Worm (Caenorhabditis elegans): Measurements from ENCODE around the gene glb-27.
A peak's percentile ranks its signal among the peaks of the same experiment; 100 is the strongest.

ce11 chrII:8602337-8602944, 46.4 kb upstream of the glb-27 start, which contains the start of the genes cpf-1 and rpl-26:
- TF ChIP-seq hlh-13 (GFP tag; optimal IDR thresholded peaks at IDR 0.05) = no peak
- TF ChIP-seq lin-11 (tag; optimal IDR thresholded peaks at IDR 0.05) = no peak
- no peak for TF ChIP-seq elt-2 (tag; optimal IDR thresholded peaks at IDR 0.05)
- TF ChIP-seq ztf-16 (tag; optimal IDR thresholded peaks at IDR 0.05) = no peak
- TF ChIP-seq nfya-1 (tag; optimal IDR thresholded peaks at IDR 0.05) = peak; percentile 36
- no peak for TF ChIP-seq ama-1 (optimal IDR thresholded peaks at IDR 0.05)
- TF ChIP-seq dve-1 (tag; optimal IDR thresholded peaks at IDR 0.05) = no peak
- no peak for TF ChIP-seq pha-4 (tag; optimal IDR thresholded peaks at IDR 0.05)

Data from whole organism, late embryonic.